Worm (Caenorhabditis elegans): ENCODE data around the gene ZC302.3.

DNA sequence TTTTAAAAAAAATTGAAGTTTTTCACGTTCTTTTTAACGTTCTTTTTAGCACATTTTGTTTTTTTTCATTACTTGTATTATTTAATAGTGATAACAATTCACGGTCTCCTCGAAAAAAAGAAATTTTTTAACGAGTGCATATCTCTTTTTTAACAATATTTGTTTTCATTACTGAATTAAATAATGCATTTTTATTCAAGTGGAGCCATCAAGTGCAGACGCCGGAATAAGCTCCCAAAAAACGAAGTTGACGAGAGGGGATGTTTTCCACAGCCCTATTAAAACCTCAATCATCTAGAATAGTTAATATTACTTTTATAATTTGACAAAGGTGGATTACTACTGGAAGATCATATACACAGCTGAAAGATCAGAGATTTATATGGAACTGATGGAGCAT lies 15.4 kb upstream of the ZC302.3 start, which contains the start of gene irld-6:
- TF ChIP-seq flt-1 (GFP tag; IDR thresholded peaks at IDR 0.05), result no peak
- no peak for TF ChIP-seq T22C8.4 (GFP tag; IDR thresholded peaks at IDR 0.05)
- TF ChIP-seq cog-1 (tag; optimal IDR thresholded peaks at IDR 0.05), result no peak
- TF ChIP-seq med-1 (GFP tag; optimal IDR thresholded peaks at IDR 0.05; ENCODE audit: insufficient read depth), result no peak
- no peak for TF ChIP-seq klf-2 (GFP tag; conservative IDR thresholded peaks at IDR 0.05)

Measured in whole organism, midembryonic.